Worm (Caenorhabditis elegans) whole organism, L3 larva: Measurements from ENCODE around the gene Y54G11A.17.

ENCODE experiments used
- R02D3.7 ChIP-seq: fragments of 150-350 bp; optimal IDR thresholded peaks from 2 replicates; lab custom pipeline; 2014; ENCODE audit warnings: missing biosample characterization, missing genetic modification characterization
- ZK546.5 ChIP-seq: sonication (generic microtip); optimal IDR thresholded peaks from 2 replicates; lab custom pipeline; 2017; ENCODE audit warnings: missing biosample characterization, missing genetic modification characterization
- aly-2 ChIP-seq: fragments of 150-350 bp; optimal IDR thresholded peaks from 2 replicates; lab custom pipeline; 2014; ENCODE audit warnings: missing biosample characterization, missing genetic modification characterization
- ama-1 ChIP-seq: fragments of 150-350 bp; optimal IDR thresholded peaks from 2 replicates; lab custom pipeline; 2018
- ceh-16 ChIP-seq: sonication (generic microtip); optimal IDR thresholded peaks from 2 replicates; lab custom pipeline; 2017; ENCODE audit warnings: missing biosample characterization, missing genetic modification characterization
- ceh-28 ChIP-seq: fragments of 150-350 bp; optimal IDR thresholded peaks from 2 replicates; lab custom pipeline; 2014; ENCODE audit warnings: missing biosample characterization, missing genetic modification reagents, missing genetic modification characterization
- ceh-82 ChIP-seq: fragments of 150-350 bp; optimal IDR thresholded peaks from 2 replicates; lab custom pipeline; 2014; ENCODE audit warnings: missing biosample characterization, missing genetic modification characterization
- ceh-9 ChIP-seq: sonication (generic microtip); optimal IDR thresholded peaks from 2 replicates; lab custom pipeline; 2018; ENCODE audit warnings: missing biosample characterization, missing genetic modification characterization
- daf-12 ChIP-seq: fragments of 150-350 bp; optimal IDR thresholded peaks from 2 replicates; lab custom pipeline; 2014; ENCODE audit warnings: missing biosample characterization, missing genetic modification reagents, missing genetic modification characterization
- egl-27 ChIP-seq: sonication (generic microtip); optimal IDR thresholded peaks from 4 replicates; lab custom pipeline; 2017; ENCODE audit warnings: missing biosample characterization, missing genetic modification reagents, missing genetic modification characterization
- egl-5 ChIP-seq: fragments of 150-350 bp; optimal IDR thresholded peaks from 2 replicates; lab custom pipeline; 2017; ENCODE audit warnings: missing biosample characterization, missing genetic modification reagents, missing genetic modification characterization, inconsistent platforms
- elt-1 ChIP-seq: fragments of 150-350 bp; optimal IDR thresholded peaks from 2 replicates; lab custom pipeline; 2014; ENCODE audit warnings: missing biosample characterization, missing genetic modification characterization
- elt-2 ChIP-seq: sonication (generic microtip); optimal IDR thresholded peaks from 2 replicates; lab custom pipeline; 2016; ENCODE audit warnings: missing genetic modification reagents, mild to moderate bottlenecking, missing genetic modification characterization, missing compliant biosample characterization
- elt-3 ChIP-seq, 3 experiments: fragments of 150-350 bp in 1 of 3; sonication (generic microtip) in 2 of 3; optimal IDR thresholded peaks; 2 replicates in 2 of 3; 4 replicates in 1 of 3; lab custom pipeline; 2014 to 2017; ENCODE audit warnings: missing biosample characterization in 3 of 3, missing genetic modification characterization in 3 of 3
- eor-1 ChIP-seq, 2 experiments: fragments of 150-350 bp; optimal IDR thresholded peaks; 2 replicates each; lab custom pipeline; 2014 to 2018; ENCODE audit warnings: missing biosample characterization in 2 of 2, missing genetic modification characterization in 2 of 2
- fkh-10 ChIP-seq: sonication (generic microtip); optimal IDR thresholded peaks from 2 replicates; lab custom pipeline; 2017; ENCODE audit warnings: missing biosample characterization, missing genetic modification reagents, missing genetic modification characterization
- fkh-2 ChIP-seq: fragments of 150-350 bp; optimal IDR thresholded peaks from 2 replicates; lab custom pipeline; 2014; ENCODE audit warnings: missing biosample characterization, missing genetic modification reagents, missing genetic modification characterization
- fos-1 ChIP-seq: fragments of 150-350 bp; optimal IDR thresholded peaks from 2 replicates; lab custom pipeline; 2014; ENCODE audit warnings: missing biosample characterization, missing genetic modification characterization
- hmg-11 ChIP-seq: sonication (generic microtip); optimal IDR thresholded peaks from 2 replicates; lab custom pipeline; 2016; ENCODE audit warnings: missing genetic modification characterization, missing compliant biosample characterization
- jun-1 ChIP-seq: fragments of 150-350 bp; optimal IDR thresholded peaks from 2 replicates; lab custom pipeline; 2014; ENCODE audit warnings: missing biosample characterization, missing genetic modification reagents, missing genetic modification characterization
- lin-15B ChIP-seq: fragments of 150-350 bp; optimal IDR thresholded peaks from 2 replicates; lab custom pipeline; 2014; ENCODE audit warnings: missing biosample characterization, missing genetic modification characterization
- lin-39 ChIP-seq: fragments of 150-350 bp; optimal IDR thresholded peaks from 2 replicates; lab custom pipeline; 2018; ENCODE audit warnings: missing biosample characterization, missing genetic modification reagents, missing genetic modification characterization
- lsy-12 ChIP-seq: sonication (generic microtip); optimal IDR thresholded peaks from 2 replicates; lab custom pipeline; 2016; ENCODE audit warnings: mild to moderate bottlenecking, missing genetic modification characterization, missing compliant biosample characterization
- mdl-1 ChIP-seq: fragments of 150-350 bp; optimal IDR thresholded peaks from 2 replicates; lab custom pipeline; 2014; ENCODE audit warnings: missing biosample characterization, missing genetic modification characterization
- mml-1 ChIP-seq: fragments of 150-350 bp; sonication (generic microtip); optimal IDR thresholded peaks from 3 replicates; lab custom pipeline; 2014; ENCODE audit warnings: missing biosample characterization, missing genetic modification characterization
- nfya-1 ChIP-seq: sonication (generic microtip); optimal IDR thresholded peaks from 2 replicates; lab custom pipeline; 2017; ENCODE audit warnings: missing genetic modification characterization, mild to moderate bottlenecking, missing compliant biosample characterization, antibody characterized with exemption, moderate library complexity; ENCODE audit not compliant: insufficient read depth
- nhr-11 ChIP-seq: fragments of 150-350 bp; optimal IDR thresholded peaks from 2 replicates; lab custom pipeline; 2014; ENCODE audit warnings: missing biosample characterization, missing genetic modification characterization
- nhr-12 ChIP-seq: fragments of 150-350 bp; optimal IDR thresholded peaks from 2 replicates; lab custom pipeline; 2014; ENCODE audit warnings: missing biosample characterization, missing genetic modification characterization
- nhr-23 ChIP-seq: fragments of 150-350 bp; optimal IDR thresholded peaks from 2 replicates; lab custom pipeline; 2014; ENCODE audit warnings: missing biosample characterization, missing genetic modification reagents, missing genetic modification characterization
- nhr-237 ChIP-seq: fragments of 150-350 bp; optimal IDR thresholded peaks from 2 replicates; lab custom pipeline; 2014; ENCODE audit warnings: missing biosample characterization, missing genetic modification characterization
- nhr-25 ChIP-seq: sonication (generic microtip); optimal IDR thresholded peaks from 2 replicates; lab custom pipeline; 2017; ENCODE audit warnings: missing biosample characterization, missing genetic modification characterization
- nhr-28 ChIP-seq: fragments of 150-350 bp; optimal IDR thresholded peaks from 2 replicates; lab custom pipeline; 2014; ENCODE audit warnings: missing biosample characterization, missing genetic modification characterization
- nhr-43 ChIP-seq: sonication (generic microtip); optimal IDR thresholded peaks from 2 replicates; lab custom pipeline; 2016; ENCODE audit warnings: mild to moderate bottlenecking, missing genetic modification characterization, missing compliant biosample characterization; ENCODE audit not compliant: poor library complexity, severe bottlenecking
- nhr-67 ChIP-seq: fragments of 150-350 bp; optimal IDR thresholded peaks from 2 replicates; lab custom pipeline; 2014; ENCODE audit warnings: missing biosample characterization, missing genetic modification characterization
- nhr-76 ChIP-seq: fragments of 150-350 bp; sonication (generic microtip); optimal IDR thresholded peaks from 5 replicates; lab custom pipeline; 2014; ENCODE audit warnings: missing biosample characterization, missing genetic modification characterization
- nhr-77 ChIP-seq: fragments of 150-350 bp; optimal IDR thresholded peaks from 2 replicates; lab custom pipeline; 2014; ENCODE audit warnings: missing biosample characterization, missing genetic modification characterization
- pha-4 ChIP-seq: fragments of 150-350 bp; optimal IDR thresholded peaks from 2 replicates; lab custom pipeline; 2014; ENCODE audit warnings: missing biosample characterization, missing genetic modification reagents, missing genetic modification characterization
- pqm-1 ChIP-seq: fragments of 150-350 bp; optimal IDR thresholded peaks from 2 replicates; lab custom pipeline; 2017; ENCODE audit warnings: missing biosample characterization, missing genetic modification characterization, inconsistent platforms
- sea-2 ChIP-seq: fragments of 150-350 bp; sonication (generic microtip); optimal IDR thresholded peaks from 4 replicates; lab custom pipeline; 2014; ENCODE audit warnings: missing biosample characterization, missing genetic modification reagents, missing genetic modification characterization
- skn-1 ChIP-seq: fragments of 150-350 bp; optimal IDR thresholded peaks from 2 replicates; lab custom pipeline; 2014; ENCODE audit warnings: missing biosample characterization, missing genetic modification characterization
- snpc-4 ChIP-seq: fragments of 150-350 bp; optimal IDR thresholded peaks from 2 replicates; lab custom pipeline; 2014; ENCODE audit warnings: missing biosample characterization, missing genetic modification characterization
- tbx-2 ChIP-seq: sonication (generic microtip); optimal IDR thresholded peaks from 2 replicates; lab custom pipeline; 2016; ENCODE audit warnings: mild to moderate bottlenecking, missing genetic modification characterization, missing compliant biosample characterization
- unc-39 ChIP-seq: sonication (generic microtip); optimal IDR thresholded peaks from 4 replicates; lab custom pipeline; 2017; ENCODE audit warnings: missing biosample characterization, missing genetic modification characterization
- unc-62 ChIP-seq: fragments of 150-350 bp; sonication (generic microtip); optimal IDR thresholded peaks from 4 replicates; lab custom pipeline; 2014; ENCODE audit warnings: missing biosample characterization, missing genetic modification reagents, missing genetic modification characterization
- zag-1 ChIP-seq: fragments of 150-350 bp; optimal IDR thresholded peaks from 2 replicates; lab custom pipeline; 2014; ENCODE audit warnings: missing biosample characterization, missing genetic modification characterization
- ztf-11 ChIP-seq: fragments of 150-350 bp; optimal IDR thresholded peaks from 2 replicates; lab custom pipeline; 2014; ENCODE audit warnings: missing biosample characterization, missing genetic modification characterization
- ztf-4 ChIP-seq: fragments of 150-350 bp; optimal IDR thresholded peaks from 2 replicates; lab custom pipeline; 2014; ENCODE audit warnings: missing biosample characterization, missing genetic modification characterization

The Y54G11A.17 gene

ce11 chrII:14349356-14349923 lies at the start of gene Y54G11A.17, which contains the start of the genes lin-7 and elof-1:
Gene Y54G11A.17 (minus strand): TSS chrII:14349406.
Gene lin-7 (minus strand): TSS chrII:14349406.
Gene elof-1 (plus strand): TSS chrII:14349738.
- TF ChIP-seq egl-27 (tag; lab: Kevin White, UChicago), result no peak
- TF ChIP-seq aly-2 (tag; lab: Kevin White, UChicago), result no peak
- TF ChIP-seq daf-12 (tag; lab: Kevin White, UChicago), result no peak
- no peak for TF ChIP-seq ceh-82 (tag; lab: Kevin White, UChicago)
- peak; percentile 97 for TF ChIP-seq egl-5 (tag; lab: Kevin White, UChicago)
- TF ChIP-seq hmg-11 (tag; lab: Kevin White, UChicago), result peak; percentile 92
- TF ChIP-seq nhr-23 (tag; lab: Kevin White, UChicago), result peak; percentile 88
- TF ChIP-seq lin-39 (tag; lab: Kevin White, UChicago), result peak; percentile 98
- TF ChIP-seq ZK546.5 (tag; lab: Kevin White, UChicago), result peak; percentile 85
- TF ChIP-seq unc-39 (tag; lab: Kevin White, UChicago), result no peak
- TF ChIP-seq zag-1 (tag; lab: Kevin White, UChicago), result no peak
- no peak for TF ChIP-seq fos-1 (tag; lab: Kevin White, UChicago)
- no peak for TF ChIP-seq ceh-9 (tag; lab: Kevin White, UChicago)
- TF ChIP-seq pha-4, result peak; percentile 95
- peak; percentile 91 for TF ChIP-seq snpc-4 (tag; lab: Kevin White, UChicago)
- no peak for TF ChIP-seq elt-1 (tag; lab: Kevin White, UChicago)
- no peak for TF ChIP-seq fkh-2 (tag; lab: Kevin White, UChicago)
- peak; percentile 92 for TF ChIP-seq lin-15B (tag; lab: Kevin White, UChicago)
- TF ChIP-seq nhr-28 (tag; lab: Kevin White, UChicago), result no peak
- TF ChIP-seq pqm-1 (tag; lab: Kevin White, UChicago), result peak; percentile 80
- peak; percentile 68 for TF ChIP-seq jun-1 (tag; lab: Kevin White, UChicago)
- no peak for TF ChIP-seq mdl-1 (tag; lab: Kevin White, UChicago)
- TF ChIP-seq tbx-2, result peak; percentile 23
- peak; percentile 46 for TF ChIP-seq elt-2 (tag; lab: Kevin White, UChicago)
- TF ChIP-seq nhr-67 (tag; lab: Kevin White, UChicago), result peak; percentile 21
- no peak for TF ChIP-seq elt-3 (tag; optimal IDR thresholded peaks at IDR 0.05; lab: Kevin White, UChicago)
- peak; percentile 63 for TF ChIP-seq fkh-10 (GFP tag; lab: Kevin White, UChicago)
- TF ChIP-seq ztf-4 (tag; lab: Kevin White, UChicago), result no peak
- TF ChIP-seq nhr-12, result no peak
- peak; percentile 92 for TF ChIP-seq ama-1 (lab: Kevin White, UChicago)
- TF ChIP-seq eor-1 (tag; optimal IDR thresholded peaks at IDR 0.05; lab: Kevin White, UChicago), result no peak
- TF ChIP-seq sea-2 (GFP tag; lab: Kevin White, UChicago), result no peak
- no peak for TF ChIP-seq unc-62 (GFP tag; lab: Kevin White, UChicago)
- peak; percentile 99 for TF ChIP-seq nfya-1 (tag; lab: Kevin White, UChicago)
- TF ChIP-seq nhr-77 (tag; lab: Kevin White, UChicago), result peak; percentile 55
- peak; percentile 77 for TF ChIP-seq skn-1 (tag; lab: Kevin White, UChicago)
- TF ChIP-seq nhr-43 (tag; lab: Kevin White, UChicago), result peak; percentile 51
- no peak for TF ChIP-seq ceh-16 (tag; lab: Kevin White, UChicago)
- TF ChIP-seq nhr-237, result no peak
- TF ChIP-seq ztf-11, result no peak
- peak; percentile 81 for TF ChIP-seq nhr-25 (tag; lab: Kevin White, UChicago)
- TF ChIP-seq R02D3.7, result peak; percentile 32
- peak; percentile 31 for TF ChIP-seq ceh-28
- no peak for TF ChIP-seq mml-1
- peak; percentile 78 for TF ChIP-seq lsy-12 (tag; lab: Kevin White, UChicago)
- TF ChIP-seq nhr-76 (tag; lab: Kevin White, UChicago), result peak; percentile 9
- TF ChIP-seq nhr-11 (tag; lab: Kevin White, UChicago), result no peak
- TF ChIP-seq, all 47 proteins: peak for 24
